Worm (Caenorhabditis elegans) whole organism, L2 larva: Measurements from ENCODE around the gene abu-15.

ENCODE experiments used
- Y55F3AM.14 ChIP-seq: fragments of 200-800 bp; sonication (Bioruptor generic); optimal IDR thresholded peaks from 2 replicates; lab custom pipeline; 2018; ENCODE audit warnings: mild to moderate bottlenecking, missing genetic modification characterization, missing compliant biosample characterization
- blmp-1 ChIP-seq: sonication (generic microtip); optimal IDR thresholded peaks from 2 replicates; lab custom pipeline; 2017; ENCODE audit warnings: missing genetic modification characterization, mild to moderate bottlenecking, missing compliant biosample characterization, antibody characterized with exemption, moderate library complexity; ENCODE audit not compliant: insufficient read depth
- crh-2 ChIP-seq: sonication (generic microtip); optimal IDR thresholded peaks from 2 replicates; lab custom pipeline; 2017; ENCODE audit warnings: missing biosample characterization, missing genetic modification characterization
- nhr-237 ChIP-seq: fragments of 150-350 bp; optimal IDR thresholded peaks from 2 replicates; lab custom pipeline; 2014; ENCODE audit warnings: missing biosample characterization, missing genetic modification characterization
- sem-4 ChIP-seq: fragments of 150-350 bp; optimal IDR thresholded peaks from 2 replicates; lab custom pipeline; 2014; ENCODE audit warnings: missing biosample characterization, missing genetic modification reagents, missing genetic modification characterization
- unc-62 ChIP-seq: fragments of 150-350 bp; optimal IDR thresholded peaks from 2 replicates; lab custom pipeline; 2014; ENCODE audit warnings: missing biosample characterization, missing genetic modification reagents, missing genetic modification characterization

ce11 chrV:5169586-5169985, 11.2 kb downstream of the abu-15 start, which contains the start of gene srt-64:
- TF ChIP-seq nhr-237 (tag; lab: Kevin White, UChicago) (no peak), blmp-1 (tag; lab: Kevin White, UChicago) (no peak), crh-2 (no peak), unc-62 (GFP tag; lab: Kevin White, UChicago) (no peak), sem-4 (tag; lab: Kevin White, UChicago) (no peak), Y55F3AM.14 (GFP tag; lab: Kevin White, UChicago) (no peak)
